Worm (Caenorhabditis elegans): ENCODE results near the gene T26C12.3.

Gene T26C12.3

DNA sequence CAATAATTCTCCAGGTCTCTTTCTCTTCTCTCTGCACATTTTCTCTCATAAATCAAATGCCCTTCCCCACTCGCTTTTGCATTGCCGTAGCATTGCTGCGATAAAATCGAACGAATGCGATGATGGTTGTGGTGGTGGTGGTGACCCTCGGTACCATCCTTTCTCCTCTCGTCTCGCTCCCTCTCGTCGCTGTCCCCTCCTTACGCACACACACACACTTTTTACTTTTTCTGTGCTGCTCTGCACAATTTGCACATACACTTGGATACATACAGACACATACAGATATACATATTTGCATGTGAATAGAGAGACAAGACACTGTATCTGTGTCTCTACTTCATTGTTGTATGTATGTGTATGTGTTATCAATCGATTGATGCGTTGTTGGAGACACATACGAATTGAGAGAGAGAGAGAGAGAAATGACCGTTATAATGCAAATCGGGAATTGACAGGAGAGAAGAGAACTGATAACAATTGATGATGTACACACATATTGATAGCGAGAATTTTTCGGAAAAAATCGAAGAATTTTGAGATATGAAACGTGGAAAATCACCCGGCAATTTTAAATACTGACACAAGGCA, 45.6 kb downstream of the T26C12.3 start:
- TF ChIP-seq tlp-1 (tag; optimal IDR thresholded peaks at IDR 0.05) (no peak), lin-35 (GFP tag; optimal IDR thresholded peaks at IDR 0.05) (peak; percentile 7 to 74), elt-2 (tag; optimal IDR thresholded peaks at IDR 0.05) (peak; percentile 92), rnt-1 (tag; optimal IDR thresholded peaks at IDR 0.05) (no peak), nhr-85 (tag) (peak; percentile 69), sox-4 (tag; optimal IDR thresholded peaks at IDR 0.05) (no peak), mab-9 (GFP tag; IDR thresholded peaks at IDR 0.05) (no peak), unc-98 (GFP tag; IDR thresholded peaks at IDR 0.05) (no peak), hlh-17 (GFP tag; optimal IDR thresholded peaks at IDR 0.05; ENCODE audit: borderline replicate concordance) (no peak), snu-23 (GFP tag; optimal IDR thresholded peaks at IDR 0.05) (peak; percentile 64), ama-1 (optimal IDR thresholded peaks at IDR 0.05) (no peak), sup-37 (GFP tag; optimal IDR thresholded peaks at IDR 0.05) (no peak), hlh-4 (tag; optimal IDR thresholded peaks at IDR 0.05) (no peak), skn-1 (tag; optimal IDR thresholded peaks at IDR 0.05) (no peak), lin-39 (tag; optimal IDR thresholded peaks at IDR 0.05) (no peak), dsc-1 (tag; optimal IDR thresholded peaks at IDR 0.05) (no peak), unc-86 (tag; optimal IDR thresholded peaks at IDR 0.05) (no peak), nhr-47 (tag; optimal IDR thresholded peaks at IDR 0.05) (peak; percentile 25), ceh-90 (tag; optimal IDR thresholded peaks at IDR 0.05) (no peak), nhr-237 (tag; optimal IDR thresholded peaks at IDR 0.05) (no peak), pax-3 (tag; optimal IDR thresholded peaks at IDR 0.05) (no peak), zag-1 (tag; optimal IDR thresholded peaks at IDR 0.05) (no peak), fkh-10 (GFP tag; optimal IDR thresholded peaks at IDR 0.05) (no peak), blmp-1 (tag; optimal IDR thresholded peaks at IDR 0.05) (peak; percentile 82), lin-15B (tag; optimal IDR thresholded peaks at IDR 0.05) (no peak), alr-1 (tag; optimal IDR thresholded peaks at IDR 0.05; ENCODE audit: borderline replicate concordance) (no peak), C34B4.2 (tag; optimal IDR thresholded peaks at IDR 0.05) (no peak), lin-13 (GFP tag; optimal IDR thresholded peaks at IDR 0.05) (no peak), lir-3 (tag; optimal IDR thresholded peaks at IDR 0.05; ENCODE audit: poor library complexity) (no peak), xbp-1 (tag; optimal IDR thresholded peaks at IDR 0.05) (peak; percentile 9), nhr-71 (tag; optimal IDR thresholded peaks at IDR 0.05) (peak; percentile 38), dpl-1 (GFP tag; optimal IDR thresholded peaks at IDR 0.05) (peak in 1 of 3 experiments; percentile 9), ets-5 (GFP tag; IDR thresholded peaks at IDR 0.05) (no peak), F16B12.6 (tag; optimal IDR thresholded peaks at IDR 0.05) (no peak), ces-1 (GFP tag; optimal IDR thresholded peaks at IDR 0.05) (no peak), mef-2 (tag; optimal IDR thresholded peaks at IDR 0.05) (no peak), ceh-82 (tag; optimal IDR thresholded peaks at IDR 0.05) (no peak), Y116A8C.19 (tag; optimal IDR thresholded peaks at IDR 0.05; ENCODE audit: borderline replicate concordance) (no peak), snpc-4 (tag; optimal IDR thresholded peaks at IDR 0.05) (no peak), efl-1 (optimal IDR thresholded peaks at IDR 0.05) (peak in 1 of 2 experiments; percentile 19), efl-1 (GFP tag; optimal IDR thresholded peaks at IDR 0.05 in 1 of 2) (peak in 1 of 2 experiments; percentile 91), nhr-28 (tag; optimal IDR thresholded peaks at IDR 0.05) (no peak), grh-1 (GFP tag; IDR thresholded peaks at IDR 0.05) (no peak), pag-3 (tag; optimal IDR thresholded peaks at IDR 0.05; ENCODE audit: borderline replicate concordance, insufficient read depth) (no peak), C04F5.9 (tag; optimal IDR thresholded peaks at IDR 0.05) (no peak), ceh-88 (GFP tag; IDR thresholded peaks at IDR 0.05) (no peak), isw-1 (GFP tag; IDR thresholded peaks at IDR 0.05) (no peak), unc-30 (tag; optimal IDR thresholded peaks at IDR 0.05) (no peak), efl-3 (GFP tag; optimal IDR thresholded peaks at IDR 0.05) (no peak), swsn-7 (tag; optimal IDR thresholded peaks at IDR 0.05) (no peak), lsy-2 (tag; optimal IDR thresholded peaks at IDR 0.05) (peak; percentile 25 to 56), unc-62 (GFP tag; optimal IDR thresholded peaks at IDR 0.05) (no peak), egl-13 (tag; optimal IDR thresholded peaks at IDR 0.05) (no peak)
